Fruit fly (Drosophila melanogaster): ENCODE results near the gene Pten.

Pten gene

dm6 chr2L:10237725-10238446 lies 23.0 kb downstream of the Pten start, which contains the start of gene mthl15 (continued):
- TF ChIP-seq CG3726 (GFP tag; IDR thresholded peaks at IDR 0.05) (no peak), Bgb (GFP tag; IDR thresholded peaks at IDR 0.05; ENCODE audit: partially characterized antibody) (no peak), Vsx1 (GFP tag; optimal IDR thresholded peaks at IDR 0.05) (no peak), sqz (GFP tag; optimal IDR thresholded peaks at IDR 0.05) (no peak), Hr78 (GFP tag; optimal IDR thresholded peaks at IDR 0.05) (no peak), CG14050 (GFP tag; IDR thresholded peaks at IDR 0.05) (no peak), sug (tag; optimal IDR thresholded peaks at IDR 0.05) (peak; percentile 94), prd (optimal IDR thresholded peaks at IDR 0.05) (no peak), prd (GFP tag; IDR thresholded peaks at IDR 0.05) (no peak), tll (GFP tag; optimal IDR thresholded peaks at IDR 0.05) (peak in 1 of 2 experiments; percentile 26), CG9932 (GFP tag; IDR thresholded peaks at IDR 0.05) (no peak), org-1 (GFP tag; optimal IDR thresholded peaks at IDR 0.05) (no peak), sob (GFP tag; IDR thresholded peaks at IDR 0.05) (no peak), zfh2 (GFP tag; optimal IDR thresholded peaks at IDR 0.05) (no peak), tin (GFP tag; optimal IDR thresholded peaks at IDR 0.05) (no peak), CG14014 (GFP tag; IDR thresholded peaks at IDR 0.05) (no peak), CG12299 (tag; optimal IDR thresholded peaks at IDR 0.05) (peak; percentile 5), Hmr (GFP tag; optimal IDR thresholded peaks at IDR 0.05) (no peak), CG18476 (GFP tag; optimal IDR thresholded peaks at IDR 0.05) (no peak), CG3407 (GFP tag; optimal IDR thresholded peaks at IDR 0.05) (no peak), NC2α (GFP tag; optimal IDR thresholded peaks at IDR 0.05) (peak; percentile 22), unpg (GFP tag; optimal IDR thresholded peaks at IDR 0.05) (no peak), Dip2 (GFP tag; IDR thresholded peaks at IDR 0.05) (no peak), CG12391 (tag; optimal IDR thresholded peaks at IDR 0.05) (no peak), CG11695 (GFP tag; IDR thresholded peaks at IDR 0.05) (peak; percentile 28; the same call in 1 of the 3 replicates), dmrt11E (tag; optimal IDR thresholded peaks at IDR 0.05) (peak; percentile 34), dm (GFP tag; optimal IDR thresholded peaks at IDR 0.05) (no peak), Dll (GFP tag; IDR thresholded peaks at IDR 0.05; ENCODE audit: partially characterized antibody) (no peak), Kr (GFP tag; optimal IDR thresholded peaks at IDR 0.05) (peak; percentile 0), CG13123 (GFP tag; optimal IDR thresholded peaks at IDR 0.05) (no peak), Camta (GFP tag; optimal IDR thresholded peaks at IDR 0.05) (no peak), Hmx (GFP tag; optimal IDR thresholded peaks at IDR 0.05) (no peak), her (GFP tag; optimal IDR thresholded peaks at IDR 0.05) (no peak), CG7786 (GFP tag; optimal IDR thresholded peaks at IDR 0.05) (no peak), shn (GFP tag; optimal IDR thresholded peaks at IDR 0.05) (no peak), YL-1 (GFP tag; optimal IDR thresholded peaks at IDR 0.05) (no peak), exex (tag; optimal IDR thresholded peaks at IDR 0.05) (peak; percentile 95), Eip74EF (GFP tag; optimal IDR thresholded peaks at IDR 0.05) (no peak), grn (GFP tag; optimal IDR thresholded peaks at IDR 0.05) (peak; percentile 28), NC2β (GFP tag; optimal IDR thresholded peaks at IDR 0.05) (no peak), CG17802 (tag; optimal IDR thresholded peaks at IDR 0.05) (peak; percentile 20), CG8290 (GFP tag; optimal IDR thresholded peaks at IDR 0.05) (no peak), CG8290 (tag; optimal IDR thresholded peaks at IDR 0.05) (peak in 1 of 2 experiments; percentile 44), Hr3 (GFP tag; optimal IDR thresholded peaks at IDR 0.05) (no peak), CG12219 (GFP tag; optimal IDR thresholded peaks at IDR 0.05) (peak; percentile 31), wek (GFP tag; optimal IDR thresholded peaks at IDR 0.05) (peak; percentile 48), CG15479 (GFP tag; optimal IDR thresholded peaks at IDR 0.05) (peak; percentile 69), bcd (GFP tag; optimal IDR thresholded peaks at IDR 0.05) (no peak), ara (GFP tag; IDR thresholded peaks at IDR 0.05) (no peak), Fer1 (GFP tag; optimal IDR thresholded peaks at IDR 0.05) (peak; percentile 19)
